Fruit fly (Drosophila melanogaster) whole organism, embryonic: Measurements from ENCODE around the gene CG1824.

Experiments used
- ATbp ChIP-seq: fragments of 200-800 bp; sonication (Bioruptor generic); optimal IDR thresholded peaks from 2 replicates; lab custom pipeline; 2017; ENCODE audit warnings: missing biosample characterization, mild to moderate bottlenecking, missing genetic modification characterization, missing genetic modification reagents
- Adf1 ChIP-seq: fragments of 200-800 bp; sonication (Bioruptor generic); IDR thresholded peaks from 2 replicates; pipeline ENCODE4 v1.3.6; 2022; ENCODE audit warnings: missing biosample characterization, missing genetic modification characterization
- Atf6 ChIP-seq: fragments of 200-800 bp; sonication (Bioruptor generic); IDR thresholded peaks from 2 replicates; pipeline ENCODE4 v1.3.6; 2022; ENCODE audit warnings: missing biosample characterization, missing genetic modification characterization
- BEAF-32 ChIP-seq: fragments of 200-800 bp; sonication (Bioruptor generic); optimal IDR thresholded peaks from 3 replicates; lab custom pipeline; 2017; ENCODE audit warnings: missing biosample characterization, missing genetic modification characterization, mild to moderate bottlenecking, moderate library complexity, missing genetic modification reagents
- Bgb ChIP-seq: fragments of 200-800 bp; sonication (Bioruptor generic); IDR thresholded peaks from 2 replicates; pipeline ENCODE4 v1.3.6; 2022; ENCODE audit warnings: missing biosample characterization, missing genetic modification characterization; ENCODE audit not compliant: partially characterized antibody
- CG10543 ChIP-seq: fragments of 200-800 bp; sonication (Bioruptor generic); optimal IDR thresholded peaks from 3 replicates; lab custom pipeline; 2017; ENCODE audit warnings: missing biosample characterization, mild to moderate bottlenecking, missing genetic modification characterization, moderate library complexity
- CG11247 ChIP-seq: fragments of 200-800 bp; sonication (Bioruptor generic); IDR thresholded peaks from 2 replicates; pipeline ENCODE4 v1.3.6; 2022; ENCODE audit warnings: missing biosample characterization, missing genetic modification characterization
- CG11695 ChIP-seq: fragments of 200-800 bp; sonication (Bioruptor generic); IDR thresholded peaks from 3 replicates; pipeline ENCODE4 v1.3.6; 2022; ENCODE audit warnings: missing biosample characterization, missing genetic modification characterization
- CG12299 ChIP-seq: fragments of 200-800 bp; sonication (Bioruptor generic); optimal IDR thresholded peaks from 2 replicates; lab custom pipeline; 2018; ENCODE audit warnings: missing biosample characterization, mild to moderate bottlenecking, missing genetic modification characterization
- CG12659 ChIP-seq: fragments of 200-800 bp; sonication (Bioruptor generic); optimal IDR thresholded peaks from 3 replicates; lab custom pipeline; 2017; ENCODE audit warnings: mild to moderate bottlenecking, missing biosample characterization, missing genetic modification reagents, missing genetic modification characterization
- CG12744 ChIP-seq: fragments of 200-800 bp; sonication (Bioruptor generic); optimal IDR thresholded peaks from 2 replicates; lab custom pipeline; 2016; ENCODE audit warnings: missing biosample characterization, missing genetic modification characterization
- CG12942 ChIP-seq: fragments of 200-800 bp; sonication (Bioruptor generic); optimal IDR thresholded peaks from 3 replicates; lab custom pipeline; 2016; ENCODE audit warnings: missing biosample characterization, missing genetic modification characterization
- CG13296 ChIP-seq: fragments of 200-800 bp; sonication (Bioruptor generic); optimal IDR thresholded peaks from 3 replicates; lab custom pipeline; 2018; ENCODE audit warnings: missing biosample characterization, mild to moderate bottlenecking, missing genetic modification characterization
- CG14710 ChIP-seq: fragments of 200-800 bp; sonication (Bioruptor generic); optimal IDR thresholded peaks from 3 replicates; lab custom pipeline; 2019; ENCODE audit warnings: missing biosample characterization, mild to moderate bottlenecking, missing genetic modification characterization, moderate library complexity
- CG1602 ChIP-seq: fragments of 200-800 bp; sonication (Bioruptor generic); optimal IDR thresholded peaks from 3 replicates; lab custom pipeline; 2016; ENCODE audit warnings: missing biosample characterization, missing genetic modification characterization
- CG1647 ChIP-seq: fragments of 200-800 bp; sonication (Bioruptor generic); optimal IDR thresholded peaks from 3 replicates; lab custom pipeline; 2016; ENCODE audit warnings: missing biosample characterization, missing genetic modification characterization
- CG2202 ChIP-seq: fragments of 200-800 bp; sonication (Bioruptor generic); optimal IDR thresholded peaks from 2 replicates; lab custom pipeline; 2018; ENCODE audit warnings: missing biosample characterization, mild to moderate bottlenecking, missing genetic modification characterization
- CG4854 ChIP-seq: fragments of 200-800 bp; sonication (Bioruptor generic); optimal IDR thresholded peaks from 2 replicates; lab custom pipeline; 2016; ENCODE audit warnings: missing biosample characterization, missing genetic modification characterization, inconsistent platforms
- CG6175 ChIP-seq: fragments of 200-800 bp; sonication (Bioruptor generic); IDR thresholded peaks from 3 replicates; pipeline ENCODE4 v1.3.6; 2022; ENCODE audit warnings: missing biosample characterization, missing genetic modification characterization
- CG6654 ChIP-seq: fragments of 200-800 bp; sonication (Bioruptor generic); optimal IDR thresholded peaks from 2 replicates; lab custom pipeline; 2017; ENCODE audit warnings: missing biosample characterization, mild to moderate bottlenecking, missing genetic modification characterization
- CG6683 ChIP-seq: fragments of 200-800 bp; sonication (Bioruptor generic); optimal IDR thresholded peaks from 2 replicates; lab custom pipeline; 2017; ENCODE audit warnings: missing biosample characterization, mild to moderate bottlenecking, missing genetic modification characterization, missing genetic modification reagents
- CTCF ChIP-seq: fragments of 200-800 bp; sonication (Bioruptor generic); optimal IDR thresholded peaks from 2 replicates; lab custom pipeline; 2017; ENCODE audit warnings: missing biosample characterization, mild to moderate bottlenecking, missing genetic modification characterization, moderate library complexity
- Camta ChIP-seq: fragments of 200-800 bp; sonication (Bioruptor generic); optimal IDR thresholded peaks from 2 replicates; lab custom pipeline; 2016; ENCODE audit warnings: missing biosample characterization, missing genetic modification characterization
- Drgx ChIP-seq: fragments of 200-800 bp; sonication (Bioruptor generic); IDR thresholded peaks from 2 replicates; pipeline ENCODE4 v1.3.6; 2022; ENCODE audit warnings: missing biosample characterization, missing genetic modification characterization
- Lpt ChIP-seq: fragments of >200 bp; optimal IDR thresholded peaks from 2 replicates; lab custom pipeline; 2018; ENCODE audit warnings: missing biosample characterization, missing genetic modification characterization
- NFAT ChIP-seq: fragments of 200-800 bp; sonication (Bioruptor generic); IDR thresholded peaks from 2 replicates; pipeline ENCODE4 v1.3.6; 2022; ENCODE audit warnings: missing biosample characterization, missing genetic modification characterization
- Pdp1 ChIP-seq, 2 experiments: fragments of 200-800 bp; sonication (Bioruptor generic); optimal IDR thresholded peaks; 3 replicates each; lab custom pipeline; 2016; ENCODE audit warnings: missing biosample characterization in 2 of 2, missing genetic modification characterization in 2 of 2, mild to moderate bottlenecking in 1 of 2, moderate library complexity in 1 of 2
- Scr ChIP-seq: fragments of 200-800 bp; sonication (Bioruptor generic); IDR thresholded peaks from 2 replicates; pipeline ENCODE4 v1.3.6; 2022; ENCODE audit warnings: missing biosample characterization, missing genetic modification characterization; ENCODE audit not compliant: partially characterized antibody
- Usf ChIP-seq: fragments of 200-800 bp; sonication (Bioruptor generic); optimal IDR thresholded peaks from 2 replicates; lab custom pipeline; 2017; ENCODE audit warnings: missing genotype, missing biosample characterization, missing genetic modification characterization
- btn ChIP-seq: fragments of 200-800 bp; sonication (Bioruptor generic); optimal IDR thresholded peaks from 2 replicates; lab custom pipeline; 2016; ENCODE audit warnings: missing biosample characterization, missing genetic modification characterization
- cad ChIP-seq: fragments of >200 bp; optimal IDR thresholded peaks from 2 replicates; lab custom pipeline; 2017; ENCODE audit warnings: missing biosample characterization, missing genetic modification characterization
- corto ChIP-seq: fragments of 200-800 bp; sonication (Bioruptor generic); optimal IDR thresholded peaks from 2 replicates; lab custom pipeline; 2016; ENCODE audit warnings: missing biosample characterization, mild to moderate bottlenecking, missing genetic modification characterization, moderate library complexity
- dan ChIP-seq: fragments of 200-800 bp; sonication (Bioruptor generic); IDR thresholded peaks from 2 replicates; pipeline ENCODE4 v1.3.6; 2022; ENCODE audit warnings: missing biosample characterization, missing genetic modification characterization
- dmrt11E ChIP-seq: fragments of 200-800 bp; sonication (Bioruptor generic); optimal IDR thresholded peaks from 3 replicates; lab custom pipeline; 2018; ENCODE audit warnings: missing biosample characterization, mild to moderate bottlenecking, missing genetic modification characterization, moderate library complexity
- dmrt99B ChIP-seq: fragments of 200-800 bp; sonication (Bioruptor generic); optimal IDR thresholded peaks from 2 replicates; lab custom pipeline; 2018; ENCODE audit warnings: missing biosample characterization, mild to moderate bottlenecking, missing genetic modification characterization, moderate library complexity
- dysf ChIP-seq: fragments of 200-800 bp; sonication (Bioruptor generic); IDR thresholded peaks from 3 replicates; pipeline ENCODE4 v1.3.6; 2022; ENCODE audit warnings: missing biosample characterization, missing genetic modification characterization
- hkb ChIP-seq, 2 experiments: fragments of 200-800 bp in 1 of 2; fragments of >200 bp in 1 of 2; sonication (Bioruptor generic) in 1 of 2; IDR thresholded peaks in 1 of 2; optimal IDR thresholded peaks in 1 of 2; 2 replicates each; pipeline versions ENCODE4 v1.3.6 to Lab custom; 2017 to 2022; ENCODE audit warnings: missing biosample characterization in 1 of 2, missing genetic modification characterization in 1 of 2
- ken ChIP-seq: fragments of 200-800 bp; sonication (Bioruptor generic); IDR thresholded peaks from 3 replicates; pipeline ENCODE4 v1.3.6; 2022; ENCODE audit warnings: missing biosample characterization, missing genetic modification characterization
- knrl ChIP-seq: fragments of 200-800 bp; sonication (Bioruptor generic); IDR thresholded peaks from 3 replicates; pipeline ENCODE4 v1.3.6; 2022; ENCODE audit warnings: missing biosample characterization, missing genetic modification characterization; ENCODE audit not compliant: partially characterized antibody
- lola ChIP-seq, 3 experiments: fragments of >200 bp in 2 of 3; fragments of 200-800 bp in 1 of 3; sonication (Bioruptor generic) in 1 of 3; optimal IDR thresholded peaks; 2 replicates each; lab custom pipeline; 2017 to 2019; ENCODE audit warnings: missing biosample characterization in 3 of 3, missing genetic modification characterization in 3 of 3, mild to moderate bottlenecking in 1 of 3, moderate library complexity in 1 of 3
- maf-S ChIP-seq: fragments of 200-800 bp; sonication (Bioruptor generic); optimal IDR thresholded peaks from 2 replicates; lab custom pipeline; 2016; ENCODE audit warnings: missing biosample characterization, missing genetic modification characterization
- mam ChIP-seq: fragments of 200-800 bp; sonication (Bioruptor generic); optimal IDR thresholded peaks from 3 replicates; lab custom pipeline; 2016; ENCODE audit warnings: missing biosample characterization, missing genetic modification characterization
- mld ChIP-seq: fragments of 200-800 bp; sonication (Bioruptor generic); IDR thresholded peaks from 3 replicates; pipeline ENCODE4 v1.3.6; 2022; ENCODE audit warnings: missing biosample characterization, missing genetic modification characterization; ENCODE audit not compliant: partially characterized antibody
- nom ChIP-seq: fragments of 200-800 bp; sonication (Bioruptor generic); optimal IDR thresholded peaks from 2 replicates; lab custom pipeline; 2017; ENCODE audit warnings: missing biosample characterization, missing genetic modification characterization, mild to moderate bottlenecking, moderate library complexity, missing genetic modification reagents
- org-1 ChIP-seq: fragments of 200-800 bp; sonication (Bioruptor generic); optimal IDR thresholded peaks from 2 replicates; lab custom pipeline; 2017; ENCODE audit warnings: missing biosample characterization, missing genetic modification characterization
- pho ChIP-seq: fragments of 200-800 bp; sonication (Bioruptor generic); optimal IDR thresholded peaks from 2 replicates; lab custom pipeline; 2016; ENCODE audit warnings: missing biosample characterization, missing genetic modification characterization
- ranshi ChIP-seq: fragments of 200-800 bp; sonication (Bioruptor generic); IDR thresholded peaks from 2 replicates; pipeline ENCODE4 v1.3.6; 2022; ENCODE audit warnings: missing biosample characterization, missing genetic modification characterization
- rib ChIP-seq: fragments of 200-800 bp; sonication (Bioruptor generic); IDR thresholded peaks from 2 replicates; pipeline ENCODE4 v1.3.6; 2022; ENCODE audit warnings: missing biosample characterization, missing genetic modification characterization
- ssp ChIP-seq: fragments of 200-800 bp; sonication (Bioruptor generic); IDR thresholded peaks from 2 replicates; pipeline ENCODE4 v1.3.6; 2022; ENCODE audit warnings: missing biosample characterization, missing genetic modification characterization
- zfh1 ChIP-seq: fragments of 200-800 bp; sonication (Bioruptor generic); IDR thresholded peaks from 3 replicates; pipeline ENCODE4 v1.3.6; 2022; ENCODE audit warnings: missing biosample characterization, missing genetic modification characterization

Gene CG1824

DNA sequence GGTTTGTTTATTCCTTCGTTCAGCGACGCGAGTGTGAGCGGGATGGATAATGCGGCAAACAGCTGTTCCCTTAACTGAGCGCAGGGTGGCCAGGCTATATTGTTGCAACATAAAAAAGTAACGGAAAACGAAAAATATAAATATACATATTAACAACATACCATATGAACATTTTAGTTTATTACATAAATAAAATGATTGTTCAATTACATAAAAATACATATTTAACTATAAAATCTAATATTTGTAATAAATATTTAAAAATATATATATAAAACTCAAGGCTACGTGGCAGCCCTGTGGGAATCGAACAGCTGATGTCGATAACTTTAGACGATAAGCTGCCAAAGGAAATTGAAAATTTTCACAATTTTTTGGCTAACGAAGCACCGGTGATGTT is 34.1 kb upstream of the CG1824 start, which contains the start of the genes Aven and CG2540 (continued):
- peak; percentile 90 for TF ChIP-seq CG13296 (GFP tag; lab: Kevin White, UChicago)
- TF ChIP-seq Adf1 (GFP tag; lab: Robert Waterston, UW) = 0 out of 2 replicates have a peak, but pooled peaks have one; percentile 21
- peak; percentile 90 for TF ChIP-seq CG12659
- peak; percentile 65; the same call in 1 of the 2 replicates for TF ChIP-seq Drgx (GFP tag; lab: Robert Waterston, UW)
- peak; percentile 7 for TF ChIP-seq CTCF (GFP tag; lab: Kevin White, UChicago)
- TF ChIP-seq ssp = peak; percentile 45; the same call in 1 of the 2 replicates
- TF ChIP-seq ranshi (GFP tag; lab: Robert Waterston, UW) = peak; percentile 77
- TF ChIP-seq hkb (optimal IDR thresholded peaks at IDR 0.05; lab: Kevin White, UChicago) = no peak
- peak; percentile 77 for TF ChIP-seq hkb (GFP tag; IDR thresholded peaks at IDR 0.05; lab: Robert Waterston, UW)
- peak; percentile 80 for TF ChIP-seq CG12299 (tag; lab: Kevin White, UChicago)
- TF ChIP-seq corto (GFP tag; lab: Kevin White, UChicago) = peak; percentile 28
- TF ChIP-seq dmrt11E (tag; lab: Kevin White, UChicago) = peak; percentile 85
- TF ChIP-seq ATbp (GFP tag; lab: Kevin White, UChicago) = peak; percentile 72
- no peak for TF ChIP-seq Camta (GFP tag; lab: Kevin White, UChicago)
- peak; percentile 79 for TF ChIP-seq CG11695 (GFP tag; lab: Robert Waterston, UW)
- TF ChIP-seq Atf6 (GFP tag; lab: Robert Waterston, UW) = peak; percentile 32; the same call in 1 of the 2 replicates
- peak; percentile 59 for TF ChIP-seq CG12942 (GFP tag; lab: Kevin White, UChicago)
- TF ChIP-seq rib (GFP tag; lab: Robert Waterston, UW) = 0 out of 2 replicates have a peak, but pooled peaks have one; percentile 63
- peak; percentile 52 for TF ChIP-seq CG1602 (GFP tag; lab: Kevin White, UChicago)
- TF ChIP-seq CG14710 (tag; lab: Kevin White, UChicago) = peak; percentile 90
- TF ChIP-seq CG2202 (tag; lab: Kevin White, UChicago) = peak; percentile 67
- no peak for TF ChIP-seq knrl (GFP tag; lab: Robert Waterston, UW)
- TF ChIP-seq Pdp1 (GFP tag; optimal IDR thresholded peaks at IDR 0.05; lab: Kevin White, UChicago) = peak in 1 of 2 experiments; percentile 15
- TF ChIP-seq pho (GFP tag; lab: Kevin White, UChicago) = no peak
- TF ChIP-seq mam (GFP tag; lab: Kevin White, UChicago) = no peak
- TF ChIP-seq nom (GFP tag; lab: Kevin White, UChicago) = peak; percentile 20
- peak; percentile 75 for TF ChIP-seq CG6683 (GFP tag; lab: Kevin White, UChicago)
- no peak for TF ChIP-seq CG1647 (GFP tag; lab: Kevin White, UChicago)
- TF ChIP-seq BEAF-32 (GFP tag; lab: Kevin White, UChicago) = peak; percentile 14
- peak in 1 of 3 experiments; percentile 86 for TF ChIP-seq lola (GFP tag; optimal IDR thresholded peaks at IDR 0.05; lab: Kevin White, UChicago)
- TF ChIP-seq CG12744 (GFP tag; lab: Kevin White, UChicago) = no peak
- TF ChIP-seq Bgb (GFP tag; lab: Robert Waterston, UW) = no peak
- TF ChIP-seq mld (GFP tag; lab: Robert Waterston, UW) = no peak
- 0 out of 3 replicates have a peak, but pooled peaks have one; percentile 38 for TF ChIP-seq ken
- peak; percentile 48 for TF ChIP-seq CG6654 (GFP tag; lab: Kevin White, UChicago)
- no peak for TF ChIP-seq dan (GFP tag; lab: Robert Waterston, UW)
- peak; percentile 30; the same call in 1 of the 2 replicates for TF ChIP-seq CG11247 (GFP tag; lab: Robert Waterston, UW)
- TF ChIP-seq dmrt99B = peak; percentile 86
- 0 out of 3 replicates have a peak, but pooled peaks have one; percentile 22 for TF ChIP-seq zfh1
- no peak for TF ChIP-seq cad
- 0 out of 2 replicates have a peak, but pooled peaks have one; percentile 13 for TF ChIP-seq Scr (GFP tag; lab: Robert Waterston, UW)
- peak; percentile 77 for TF ChIP-seq dysf
- peak; percentile 37 for TF ChIP-seq Usf (GFP tag; lab: Kevin White, UChicago)
- peak; percentile 15; the same call in 1 of the 2 replicates for TF ChIP-seq NFAT
- TF ChIP-seq CG10543 (GFP tag; lab: Kevin White, UChicago) = peak; percentile 89
- TF ChIP-seq btn (GFP tag; lab: Kevin White, UChicago) = no peak
- TF ChIP-seq Lpt (GFP tag; lab: Kevin White, UChicago) = no peak
- TF ChIP-seq CG6175 (GFP tag; lab: Robert Waterston, UW) = no peak
- peak; percentile 63 for TF ChIP-seq org-1
- TF ChIP-seq maf-S (GFP tag; lab: Kevin White, UChicago) = no peak
- TF ChIP-seq CG4854 = no peak
